Worm (Caenorhabditis elegans): ENCODE results near the gene ceh-81.

The ceh-81 gene

DNA sequence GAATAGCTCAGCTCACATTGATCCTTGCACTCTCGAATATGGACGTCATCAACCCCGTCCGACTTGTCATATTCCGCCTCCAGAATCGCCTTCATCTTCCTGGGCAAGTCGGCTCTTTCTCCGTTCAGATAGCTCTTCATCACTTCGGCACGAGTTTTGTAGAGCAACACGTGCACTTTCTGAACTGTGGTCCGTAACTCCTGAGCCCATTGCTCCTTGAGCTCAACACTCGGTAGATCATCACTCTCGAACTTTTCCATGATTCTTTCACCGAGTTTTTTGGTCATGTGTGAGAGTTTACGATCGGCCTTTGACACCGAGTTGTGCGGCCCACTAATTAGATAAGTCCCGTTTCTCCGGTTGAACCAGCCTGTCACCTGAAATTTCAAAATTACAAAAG, 4.9 kb downstream of the ceh-81 start:
- TF ChIP-seq chd-7 (tag; optimal IDR thresholded peaks at IDR 0.05) (no peak), pha-4 (tag; optimal IDR thresholded peaks at IDR 0.05) (no peak), Y95B8A.8 (GFP tag; IDR thresholded peaks at IDR 0.05) (no peak), ceh-100 (GFP tag; IDR thresholded peaks at IDR 0.05) (no peak), tbx-9 (tag; optimal IDR thresholded peaks at IDR 0.05; ENCODE audit: borderline replicate concordance) (no peak), ztf-26 (tag; optimal IDR thresholded peaks at IDR 0.05) (no peak), madf-6 (GFP tag; IDR thresholded peaks at IDR 0.05) (no peak)

DNA sequence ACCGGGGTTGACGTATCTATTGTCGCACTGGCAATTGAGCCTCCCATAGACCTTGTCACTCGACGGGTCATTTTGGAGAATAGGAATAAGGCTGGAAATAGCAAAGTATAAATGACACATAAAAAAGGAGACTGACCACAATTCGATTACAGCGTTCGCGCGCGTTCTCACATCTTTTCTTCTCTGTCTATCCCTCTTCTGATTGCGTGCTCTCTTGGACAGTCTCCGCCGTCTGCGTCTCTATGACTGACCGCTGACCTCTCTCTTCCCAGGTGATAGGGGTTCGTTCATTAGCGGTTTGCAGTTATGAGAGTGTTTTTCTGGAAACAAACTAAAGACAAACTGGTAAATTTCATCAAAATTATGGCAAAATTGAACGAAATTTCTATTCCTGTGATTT, 6.2 kb downstream of the ceh-81 start, which contains the start of gene ceh-83:
TSS of gene ceh-83 (minus strand) at position 181 of the 400 bp plus-strand sequence.
- TF ChIP-seq hmg-1.2 (GFP tag; IDR thresholded peaks at IDR 0.05) (peak; percentile 92), aptf-3 (GFP tag; IDR thresholded peaks at IDR 0.05) (no peak), ztf-25 (GFP tag; IDR thresholded peaks at IDR 0.05) (no peak), atf-7 (tag; optimal IDR thresholded peaks at IDR 0.05) (no peak), pbrm-1 (GFP tag; IDR thresholded peaks at IDR 0.05) (0 out of 2 replicates have a peak, but pooled peaks have one; percentile 25), aptf-2 (GFP tag; conservative IDR thresholded peaks at IDR 0.05) (0 out of 2 replicates have a peak, but pooled peaks have one; percentile 52)

DNA sequence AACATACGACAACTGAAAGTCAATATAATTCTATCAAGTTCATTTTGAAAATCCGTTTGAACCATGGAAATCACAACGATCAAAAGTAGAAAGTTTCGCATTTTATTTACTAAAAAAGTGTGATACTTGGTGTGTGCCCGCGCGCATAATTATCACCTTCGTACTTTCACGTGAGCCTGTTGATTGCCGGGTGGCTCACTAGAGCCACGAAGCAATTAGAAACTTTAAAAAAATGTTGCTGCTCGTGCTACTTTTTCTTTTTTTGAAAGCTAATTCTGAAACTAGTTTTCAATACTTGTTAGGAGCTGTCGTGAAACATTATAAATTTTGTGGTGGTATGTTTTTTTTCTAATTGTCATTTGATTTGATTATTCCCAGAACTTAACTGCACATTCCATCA, 8.6 kb downstream of the ceh-81 start, which contains the start of the genes irld-9 and irld-33:
TSS of gene irld-9 (minus strand) at position 101 of the 400 bp plus-strand sequence.
TSS of gene irld-33 (plus strand) at position 209 of the 400 bp plus-strand sequence.
- TF ChIP-seq ceh-100 (GFP tag; IDR thresholded peaks at IDR 0.05) (no peak), ceh-27 (GFP tag; optimal IDR thresholded peaks at IDR 0.05) (no peak), ztf-28 (GFP tag; IDR thresholded peaks at IDR 0.05) (no peak), tbp1 (GFP tag; optimal IDR thresholded peaks at IDR 0.05) (no peak), let-607 (tag; optimal IDR thresholded peaks at IDR 0.05) (no peak), mcd-1 (GFP tag; IDR thresholded peaks at IDR 0.05) (no peak), ztf-6 (GFP tag; IDR thresholded peaks at IDR 0.05) (no peak), F33H1.4 (GFP tag; IDR thresholded peaks at IDR 0.05) (no peak), gei-17 (GFP tag; optimal IDR thresholded peaks at IDR 0.05) (no peak), C06A6.2 (GFP tag; conservative IDR thresholded peaks at IDR 0.05) (no peak), ceh-79 (tag; optimal IDR thresholded peaks at IDR 0.05) (no peak), xnd-1 (tag; optimal IDR thresholded peaks at IDR 0.05) (no peak), chd-7 (tag; optimal IDR thresholded peaks at IDR 0.05) (no peak), lin-40 (tag; optimal IDR thresholded peaks at IDR 0.05) (no peak)

DNA sequence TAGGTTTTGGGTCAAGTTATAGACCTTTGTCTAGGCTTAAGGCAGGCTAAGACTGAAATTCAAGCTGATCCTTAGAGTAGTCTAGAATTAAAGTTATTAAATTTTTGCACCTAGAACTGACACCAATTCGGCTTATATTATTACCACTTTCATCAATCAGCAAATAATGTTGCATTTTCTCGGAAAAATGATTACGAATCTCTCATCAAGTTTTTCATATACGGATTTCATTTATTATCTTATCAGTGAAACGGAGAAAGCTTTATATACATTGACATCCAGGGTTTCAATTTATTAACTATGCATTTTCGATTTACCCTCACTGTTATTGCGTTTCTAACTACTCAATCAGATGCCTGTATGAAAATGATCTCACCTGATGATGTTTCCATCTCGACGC, 11.0 kb downstream of the ceh-81 start, which contains the start of gene K07G6.1:
TSS of gene K07G6.1 (plus strand) at position 301 of the 400 bp plus-strand sequence.
- TF ChIP-seq ZK185.1 (tag; optimal IDR thresholded peaks at IDR 0.05; ENCODE audit: poor library complexity, severe bottlenecking) (no peak), B0336.3 (GFP tag; IDR thresholded peaks at IDR 0.05) (no peak), him-1 (tag; optimal IDR thresholded peaks at IDR 0.05) (no peak)

DNA sequence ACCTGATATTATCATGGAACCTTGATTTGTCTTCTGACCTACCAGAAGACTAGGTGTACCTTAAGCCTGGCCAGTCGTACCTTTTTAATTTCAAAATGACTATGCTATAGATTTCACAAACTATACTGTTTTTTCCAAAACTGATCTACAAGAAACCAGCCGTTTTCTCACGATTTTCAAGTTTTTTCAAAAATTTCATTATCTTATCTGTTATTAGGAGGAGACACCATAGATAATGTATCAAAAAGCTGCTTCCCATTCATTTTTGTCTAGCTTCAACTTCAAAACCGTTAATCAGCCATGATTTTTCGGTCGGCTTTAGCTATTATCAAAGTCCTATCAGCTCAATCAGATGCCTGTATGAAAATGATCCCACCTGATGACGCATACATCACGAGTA, 12.3 kb downstream of the ceh-81 start, which contains the start of gene F36H5.12:
TSS of gene F36H5.12 (plus strand) at position 301 of the 400 bp plus-strand sequence.
- no peak for TF ChIP-seq F10E7.11 (tag; optimal IDR thresholded peaks at IDR 0.05)
- no peak for TF ChIP-seq lsy-27 (tag; optimal IDR thresholded peaks at IDR 0.05; ENCODE audit: borderline replicate concordance, insufficient read depth)
- no peak for TF ChIP-seq madf-3 (GFP tag; IDR thresholded peaks at IDR 0.05)
- TF ChIP-seq egrh-3 (GFP tag; IDR thresholded peaks at IDR 0.05), result no peak
- TF ChIP-seq F23B12.7 (tag; optimal IDR thresholded peaks at IDR 0.05; ENCODE audit: insufficient read depth), result no peak
- TF ChIP-seq sdz-38 (tag; optimal IDR thresholded peaks at IDR 0.05), result no peak
- TF ChIP-seq aptf-3 (GFP tag; IDR thresholded peaks at IDR 0.05), result no peak
- TF ChIP-seq tlf-1 (GFP tag; optimal IDR thresholded peaks at IDR 0.05), result no peak
- TF ChIP-seq lin-54 (GFP tag; optimal IDR thresholded peaks at IDR 0.05), result no peak
- no peak for TF ChIP-seq mes-4 (tag; optimal IDR thresholded peaks at IDR 0.05)
- no peak for TF ChIP-seq nfyb-1 (GFP tag; IDR thresholded peaks at IDR 0.05)
